Worm (Caenorhabditis elegans): ENCODE measurements around the gene pax-1.
A peak's percentile ranks its signal among the peaks of the same experiment; 100 is the strongest.

Gene pax-1

ce11 chrV:8267275-8267674, 42.5 kb downstream of the pax-1 start:
- TF ChIP-seq nhr-77 (tag; optimal IDR thresholded peaks at IDR 0.05) (peak; percentile 55), pqm-1 (tag; optimal IDR thresholded peaks at IDR 0.05) (peak; percentile 91), jun-1 (tag; optimal IDR thresholded peaks at IDR 0.05) (peak; percentile 43), elt-3 (tag; optimal IDR thresholded peaks at IDR 0.05) (no peak), daf-12 (tag; optimal IDR thresholded peaks at IDR 0.05) (no peak), ztf-11 (tag; optimal IDR thresholded peaks at IDR 0.05) (no peak), ceh-82 (tag; optimal IDR thresholded peaks at IDR 0.05) (no peak), egl-27 (tag; optimal IDR thresholded peaks at IDR 0.05) (no peak), fos-1 (tag; optimal IDR thresholded peaks at IDR 0.05) (no peak), pha-4 (tag; optimal IDR thresholded peaks at IDR 0.05) (no peak), tbx-2 (tag; optimal IDR thresholded peaks at IDR 0.05) (no peak), unc-62 (GFP tag; optimal IDR thresholded peaks at IDR 0.05) (no peak), ZK546.5 (tag; optimal IDR thresholded peaks at IDR 0.05) (no peak), skn-1 (tag; optimal IDR thresholded peaks at IDR 0.05) (peak; percentile 5), mdl-1 (tag; optimal IDR thresholded peaks at IDR 0.05) (no peak), elt-2 (tag; optimal IDR thresholded peaks at IDR 0.05) (peak; percentile 96), ceh-9 (tag; optimal IDR thresholded peaks at IDR 0.05) (no peak), egl-5 (tag; optimal IDR thresholded peaks at IDR 0.05) (no peak)

ce11 chrV:8268902-8269301, 44.2 kb downstream of the pax-1 start, which contains the start of the genes asp-6 and asp-12:
Gene asp-6, minus strand, starts transcription at chrV:8268937.
Gene asp-12, plus strand, starts transcription at chrV:8269210.
- TF ChIP-seq daf-12 (tag; optimal IDR thresholded peaks at IDR 0.05), result no peak
- TF ChIP-seq eor-1 (tag; optimal IDR thresholded peaks at IDR 0.05), result no peak
- peak; percentile 38 for TF ChIP-seq pha-4 (tag; optimal IDR thresholded peaks at IDR 0.05)
- no peak for TF ChIP-seq nhr-12 (tag; optimal IDR thresholded peaks at IDR 0.05)
- no peak for TF ChIP-seq tbx-2 (tag; optimal IDR thresholded peaks at IDR 0.05)
- peak; percentile 80 for TF ChIP-seq pqm-1 (tag; optimal IDR thresholded peaks at IDR 0.05)
- TF ChIP-seq ceh-28 (tag; optimal IDR thresholded peaks at IDR 0.05), result no peak
- TF ChIP-seq lsy-12 (tag; optimal IDR thresholded peaks at IDR 0.05), result no peak
- no peak for TF ChIP-seq lin-39 (tag; optimal IDR thresholded peaks at IDR 0.05)
- no peak for TF ChIP-seq ZK546.5 (tag; optimal IDR thresholded peaks at IDR 0.05)
- no peak for TF ChIP-seq ceh-9 (tag; optimal IDR thresholded peaks at IDR 0.05)
- TF ChIP-seq ama-1 (optimal IDR thresholded peaks at IDR 0.05), result no peak
- TF ChIP-seq egl-5 (tag; optimal IDR thresholded peaks at IDR 0.05), result no peak
- TF ChIP-seq nhr-25 (tag; optimal IDR thresholded peaks at IDR 0.05), result no peak
- TF ChIP-seq fkh-2 (tag; optimal IDR thresholded peaks at IDR 0.05), result no peak
- no peak for TF ChIP-seq mml-1 (tag; optimal IDR thresholded peaks at IDR 0.05)
- no peak for TF ChIP-seq fkh-10 (GFP tag; optimal IDR thresholded peaks at IDR 0.05)
- TF ChIP-seq nhr-237 (tag; optimal IDR thresholded peaks at IDR 0.05), result no peak
- TF ChIP-seq nhr-23 (tag; optimal IDR thresholded peaks at IDR 0.05), result no peak
- no peak for TF ChIP-seq ztf-4 (tag; optimal IDR thresholded peaks at IDR 0.05)
- TF ChIP-seq skn-1 (tag; optimal IDR thresholded peaks at IDR 0.05), result no peak
- TF ChIP-seq aly-2 (tag; optimal IDR thresholded peaks at IDR 0.05), result no peak
- no peak for TF ChIP-seq nfya-1 (tag; optimal IDR thresholded peaks at IDR 0.05; ENCODE audit: insufficient read depth)
- TF ChIP-seq nhr-76 (tag; optimal IDR thresholded peaks at IDR 0.05), result no peak
- TF ChIP-seq ztf-11 (tag; optimal IDR thresholded peaks at IDR 0.05), result no peak
- no peak for TF ChIP-seq nhr-77 (tag; optimal IDR thresholded peaks at IDR 0.05)
- TF ChIP-seq nhr-28 (tag; optimal IDR thresholded peaks at IDR 0.05), result no peak
- TF ChIP-seq hmg-11 (tag; optimal IDR thresholded peaks at IDR 0.05), result no peak
- peak; percentile 92 for TF ChIP-seq elt-2 (tag; optimal IDR thresholded peaks at IDR 0.05)
- TF ChIP-seq snpc-4 (tag; optimal IDR thresholded peaks at IDR 0.05), result no peak
- no peak for TF ChIP-seq elt-1 (tag; optimal IDR thresholded peaks at IDR 0.05)
- TF ChIP-seq R02D3.7 (tag; optimal IDR thresholded peaks at IDR 0.05), result no peak
- TF ChIP-seq fos-1 (tag; optimal IDR thresholded peaks at IDR 0.05), result peak; percentile 3
- TF ChIP-seq sea-2 (GFP tag; optimal IDR thresholded peaks at IDR 0.05), result no peak
- peak; percentile 26 for TF ChIP-seq jun-1 (tag; optimal IDR thresholded peaks at IDR 0.05)
- no peak for TF ChIP-seq unc-62 (GFP tag; optimal IDR thresholded peaks at IDR 0.05)
- no peak for TF ChIP-seq zag-1 (tag; optimal IDR thresholded peaks at IDR 0.05)
- TF ChIP-seq nhr-11 (tag; optimal IDR thresholded peaks at IDR 0.05), result no peak
- TF ChIP-seq nhr-67 (tag; optimal IDR thresholded peaks at IDR 0.05), result no peak
- TF ChIP-seq unc-39 (tag; optimal IDR thresholded peaks at IDR 0.05), result no peak
